Fruit fly (Drosophila melanogaster) whole organism, embryonic: ENCODE data around the gene DCP2.

Source experiments
- Bgb ChIP-seq: fragments of 200-800 bp; sonication (Bioruptor generic); IDR thresholded peaks from 2 replicates; pipeline ENCODE4 v1.3.6; 2022; ENCODE audit warnings: missing biosample characterization, missing genetic modification characterization; ENCODE audit not compliant: partially characterized antibody
- CG11085 ChIP-seq: fragments of 200-800 bp; sonication (Bioruptor generic); IDR thresholded peaks from 2 replicates; pipeline ENCODE4 v1.3.6; 2022; ENCODE audit warnings: missing biosample characterization, missing genetic modification characterization
- CG12155 ChIP-seq: fragments of 200-800 bp; sonication (Bioruptor generic); optimal IDR thresholded peaks from 3 replicates; lab custom pipeline; 2016; ENCODE audit warnings: missing biosample characterization, missing genetic modification characterization
- CG12744 ChIP-seq: fragments of 200-800 bp; sonication (Bioruptor generic); optimal IDR thresholded peaks from 2 replicates; lab custom pipeline; 2016; ENCODE audit warnings: missing biosample characterization, missing genetic modification characterization
- CG13424 ChIP-seq: fragments of 200-800 bp; sonication (Bioruptor generic); optimal IDR thresholded peaks from 2 replicates; lab custom pipeline; 2019; ENCODE audit warnings: missing biosample characterization, mild to moderate bottlenecking, missing genetic modification characterization, moderate library complexity
- CG15073 ChIP-seq: fragments of 200-800 bp; sonication (Bioruptor generic); optimal IDR thresholded peaks from 2 replicates; lab custom pipeline; 2016; ENCODE audit warnings: missing biosample characterization, missing genetic modification characterization
- CG1603 ChIP-seq: fragments of 200-800 bp; sonication (Bioruptor generic); optimal IDR thresholded peaks from 2 replicates; lab custom pipeline; 2019; ENCODE audit warnings: missing biosample characterization, mild to moderate bottlenecking, missing genetic modification characterization, moderate library complexity
- CG17186 ChIP-seq: fragments of 200-800 bp; sonication (Bioruptor generic); optimal IDR thresholded peaks from 3 replicates; lab custom pipeline; 2017; ENCODE audit warnings: missing biosample characterization, missing genetic modification reagents, missing genetic modification characterization
- CG18476 ChIP-seq: fragments of 200-800 bp; sonication (Bioruptor generic); optimal IDR thresholded peaks from 2 replicates; lab custom pipeline; 2016; ENCODE audit warnings: missing biosample characterization, mild to moderate bottlenecking, missing genetic modification characterization
- CG2199 ChIP-seq: fragments of 200-800 bp; sonication (Bioruptor generic); IDR thresholded peaks from 3 replicates; pipeline ENCODE4 v1.3.6; 2022; ENCODE audit warnings: missing biosample characterization, missing genetic modification characterization
- CG2875 ChIP-seq: fragments of 200-800 bp; sonication (Bioruptor generic); optimal IDR thresholded peaks from 2 replicates; lab custom pipeline; 2017; ENCODE audit warnings: missing biosample characterization, mild to moderate bottlenecking, missing genetic modification characterization, missing genetic modification reagents
- CG30403 ChIP-seq: fragments of 200-800 bp; sonication (Bioruptor generic); optimal IDR thresholded peaks from 3 replicates; lab custom pipeline; 2016; ENCODE audit warnings: missing biosample characterization, missing genetic modification characterization
- CG7372 ChIP-seq: fragments of 200-800 bp; sonication (Bioruptor generic); IDR thresholded peaks from 2 replicates; pipeline ENCODE4 v1.3.6; 2022; ENCODE audit warnings: missing biosample characterization, missing genetic modification characterization
- CG7928 ChIP-seq: fragments of 200-800 bp; sonication (Bioruptor generic); optimal IDR thresholded peaks from 2 replicates; lab custom pipeline; 2017; ENCODE audit warnings: missing biosample characterization, mild to moderate bottlenecking, missing genetic modification characterization
- CG7963 ChIP-seq: fragments of 200-800 bp; sonication (Bioruptor generic); IDR thresholded peaks from 3 replicates; pipeline ENCODE4 v1.3.6; 2022; ENCODE audit warnings: missing biosample characterization, missing genetic modification characterization; ENCODE audit not compliant: partially characterized antibody
- CTCF ChIP-seq: fragments of 200-800 bp; sonication (Bioruptor generic); optimal IDR thresholded peaks from 2 replicates; lab custom pipeline; 2017; ENCODE audit warnings: missing biosample characterization, mild to moderate bottlenecking, missing genetic modification characterization, moderate library complexity
- D ChIP-seq, 2 experiments: fragments of 200-800 bp in 1 of 2; fragments of >200 bp in 1 of 2; sonication (Bioruptor generic) in 1 of 2; optimal IDR thresholded peaks; 2 replicates in 1 of 2; 3 replicates in 1 of 2; lab custom pipeline; 2017; ENCODE audit warnings: mild to moderate bottlenecking in 1 of 2, missing biosample characterization in 1 of 2, missing genetic modification characterization in 1 of 2, missing genetic modification reagents in 1 of 2
- Dek ChIP-seq: fragments of 200-800 bp; sonication (Bioruptor generic); optimal IDR thresholded peaks from 3 replicates; lab custom pipeline; 2019; ENCODE audit warnings: missing biosample characterization, mild to moderate bottlenecking, missing genetic modification characterization, moderate library complexity
- Elba2 ChIP-seq: fragments of 200-800 bp; sonication (Bioruptor generic); optimal IDR thresholded peaks from 3 replicates; lab custom pipeline; 2016; ENCODE audit warnings: missing biosample characterization, missing genetic modification characterization
- Fer1 ChIP-seq: fragments of 200-800 bp; sonication (Bioruptor generic); optimal IDR thresholded peaks from 2 replicates; lab custom pipeline; 2017; ENCODE audit warnings: missing biosample characterization, mild to moderate bottlenecking, missing genetic modification characterization
- H15 ChIP-seq: fragments of 200-800 bp; sonication (Bioruptor generic); IDR thresholded peaks from 3 replicates; pipeline ENCODE4 v1.3.6; 2022; ENCODE audit warnings: missing biosample characterization, missing genetic modification characterization
- HHEX ChIP-seq: fragments of 200-800 bp; sonication (Bioruptor generic); optimal IDR thresholded peaks from 3 replicates; lab custom pipeline; 2017; ENCODE audit warnings: missing biosample characterization, mild to moderate bottlenecking, missing genetic modification characterization, missing genetic modification reagents
- HmgD ChIP-seq: fragments of 200-800 bp; sonication (Bioruptor generic); optimal IDR thresholded peaks from 3 replicates; lab custom pipeline; 2016; ENCODE audit warnings: missing biosample characterization, missing genetic modification characterization
- MESR4 ChIP-seq: fragments of 200-800 bp; sonication (Bioruptor generic); optimal IDR thresholded peaks from 2 replicates; lab custom pipeline; 2018; ENCODE audit warnings: missing biosample characterization, mild to moderate bottlenecking, missing genetic modification characterization, moderate library complexity
- Nf-YA ChIP-seq: fragments of 200-800 bp; sonication (Bioruptor generic); IDR thresholded peaks from 2 replicates; pipeline ENCODE4 v1.3.6; 2022; ENCODE audit warnings: missing biosample characterization, missing genetic modification characterization
- Pdp1 ChIP-seq, 2 experiments: fragments of 200-800 bp; sonication (Bioruptor generic); optimal IDR thresholded peaks; 3 replicates each; lab custom pipeline; 2016; ENCODE audit warnings: missing biosample characterization in 2 of 2, missing genetic modification characterization in 2 of 2, mild to moderate bottlenecking in 1 of 2, moderate library complexity in 1 of 2
- Ravus ChIP-seq: fragments of 200-800 bp; sonication (Bioruptor generic); IDR thresholded peaks from 2 replicates; pipeline ENCODE4 v1.3.6; 2022; ENCODE audit warnings: missing biosample characterization, missing genetic modification characterization
- Sox102F ChIP-seq: fragments of 200-800 bp; sonication (Bioruptor generic); optimal IDR thresholded peaks from 2 replicates; lab custom pipeline; 2018; ENCODE audit warnings: missing biosample characterization, mild to moderate bottlenecking, missing genetic modification characterization, moderate library complexity
- amos ChIP-seq: fragments of 200-800 bp; sonication (Bioruptor generic); IDR thresholded peaks from 2 replicates; pipeline ENCODE4 v1.3.6; 2022; ENCODE audit warnings: missing biosample characterization, missing genetic modification characterization; ENCODE audit not compliant: partially characterized antibody
- bbx ChIP-seq: fragments of 200-800 bp; sonication (Bioruptor generic); IDR thresholded peaks from 2 replicates; pipeline ENCODE4 v1.3.6; 2022; ENCODE audit warnings: missing biosample characterization, missing genetic modification characterization; ENCODE audit not compliant: partially characterized antibody
- bigmax ChIP-seq: fragments of 200-800 bp; sonication (Bioruptor generic); optimal IDR thresholded peaks from 2 replicates; lab custom pipeline; 2018; ENCODE audit warnings: missing biosample characterization, mild to moderate bottlenecking, missing genetic modification characterization
- chif ChIP-seq, 2 experiments: fragments of 200-800 bp; sonication (Bioruptor generic); optimal IDR thresholded peaks; 3 replicates each; lab custom pipeline; 2016; ENCODE audit warnings: missing biosample characterization in 2 of 2, missing genetic modification characterization in 2 of 2
- dm ChIP-seq: fragments of 200-800 bp; sonication (Bioruptor generic); optimal IDR thresholded peaks from 3 replicates; lab custom pipeline; 2016; ENCODE audit warnings: missing biosample characterization, missing genetic modification characterization
- en ChIP-seq: fragments of 200-800 bp; sonication (Bioruptor generic); optimal IDR thresholded peaks from 2 replicates; lab custom pipeline; 2016; ENCODE audit warnings: missing biosample characterization, missing genetic modification characterization
- esg ChIP-seq: fragments of 200-800 bp; sonication (Bioruptor generic); conservative IDR thresholded peaks from 2 replicates; pipeline ENCODE4 v1.3.6; 2022; ENCODE audit warnings: missing biosample characterization, missing genetic modification characterization
- grn ChIP-seq: fragments of 200-800 bp; sonication (Bioruptor generic); optimal IDR thresholded peaks from 3 replicates; lab custom pipeline; 2017; ENCODE audit warnings: missing biosample characterization, missing genetic modification characterization
- gsb ChIP-seq: fragments of 200-800 bp; sonication (Bioruptor generic); IDR thresholded peaks from 2 replicates; pipeline ENCODE4 v1.3.6; 2022; ENCODE audit warnings: missing biosample characterization, missing genetic modification characterization
- gt ChIP-seq: fragments of 200-800 bp; sonication (Bioruptor generic); IDR thresholded peaks from 2 replicates; pipeline ENCODE4 v1.3.6; 2022; ENCODE audit warnings: missing biosample characterization, missing genetic modification characterization
- klu ChIP-seq: fragments of 200-800 bp; sonication (Bioruptor generic); IDR thresholded peaks from 2 replicates; pipeline ENCODE4 v1.3.6; 2022; ENCODE audit warnings: missing biosample characterization, missing genetic modification characterization
- luna ChIP-seq: fragments of 200-800 bp; sonication (Bioruptor generic); optimal IDR thresholded peaks from 2 replicates; lab custom pipeline; 2016; ENCODE audit warnings: missing biosample characterization, missing genetic modification characterization
- mam ChIP-seq: fragments of 200-800 bp; sonication (Bioruptor generic); optimal IDR thresholded peaks from 3 replicates; lab custom pipeline; 2016; ENCODE audit warnings: missing biosample characterization, missing genetic modification characterization
- pros ChIP-seq: fragments of 200-800 bp; sonication (Bioruptor generic); optimal IDR thresholded peaks from 3 replicates; lab custom pipeline; 2019; ENCODE audit warnings: missing biosample characterization, mild to moderate bottlenecking, missing genetic modification characterization, moderate library complexity
- ro ChIP-seq: fragments of 200-800 bp; sonication (Bioruptor generic); IDR thresholded peaks from 2 replicates; pipeline ENCODE4 v1.3.6; 2022; ENCODE audit warnings: missing biosample characterization, missing genetic modification characterization
- sima ChIP-seq: fragments of 200-800 bp; sonication (Bioruptor generic); optimal IDR thresholded peaks from 2 replicates; lab custom pipeline; 2016; ENCODE audit warnings: missing biosample characterization, missing genetic modification characterization
- sqz ChIP-seq: fragments of 200-800 bp; sonication (Bioruptor generic); optimal IDR thresholded peaks from 3 replicates; lab custom pipeline; 2018; ENCODE audit warnings: missing biosample characterization, mild to moderate bottlenecking, missing genetic modification characterization
- stc ChIP-seq: fragments of 200-800 bp; sonication (Bioruptor generic); IDR thresholded peaks from 2 replicates; pipeline ENCODE4 v1.3.6; 2022; ENCODE audit warnings: missing biosample characterization, missing genetic modification characterization
- stwl ChIP-seq: fragments of 200-800 bp; sonication (Bioruptor generic); optimal IDR thresholded peaks from 3 replicates; lab custom pipeline; 2018; ENCODE audit warnings: missing biosample characterization, mild to moderate bottlenecking, missing genetic modification characterization, moderate library complexity
- sug ChIP-seq: fragments of 200-800 bp; optimal IDR thresholded peaks from 2 replicates; lab custom pipeline; 2019; ENCODE audit warnings: missing biosample characterization, mild to moderate bottlenecking, missing genetic modification characterization, moderate library complexity
- tio ChIP-seq: fragments of 200-800 bp; sonication (Bioruptor generic); optimal IDR thresholded peaks from 2 replicates; lab custom pipeline; 2017; ENCODE audit warnings: missing biosample characterization, missing genetic modification characterization, inconsistent platforms
- vvl ChIP-seq: fragments of 200-800 bp; sonication (Bioruptor generic); IDR thresholded peaks from 2 replicates; pipeline ENCODE4 v1.3.6; 2022; ENCODE audit warnings: missing biosample characterization, missing genetic modification characterization
- wor ChIP-seq: fragments of 200-800 bp; sonication (Bioruptor generic); IDR thresholded peaks from 2 replicates; pipeline ENCODE4 v1.3.6; 2022; ENCODE audit warnings: missing biosample characterization, missing genetic modification characterization

The DCP2 gene

DNA sequence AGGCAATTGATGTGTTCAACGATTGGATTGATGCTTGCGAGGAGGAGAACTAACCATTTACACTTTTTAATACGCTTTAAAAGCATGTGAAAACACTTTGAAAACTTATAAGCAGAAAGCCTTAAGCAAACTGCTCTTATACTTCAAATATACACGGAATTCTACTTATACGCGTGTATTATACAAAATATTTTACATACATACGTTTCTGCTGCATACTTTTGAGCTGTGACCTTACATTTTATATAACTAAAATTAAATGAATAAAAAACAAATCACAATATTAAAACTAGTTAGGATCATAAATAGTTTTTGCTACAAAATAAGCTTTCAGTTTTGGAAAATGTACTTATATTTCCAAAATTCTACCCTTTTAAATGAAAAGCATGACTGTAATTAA is 17.6 kb downstream of the DCP2 start:
- TF ChIP-seq CG2199 (peak; percentile 68), Nf-YA (no peak), CG18476 (no peak), bigmax (no peak), Pdp1 (GFP tag; optimal IDR thresholded peaks at IDR 0.05; lab: Kevin White, UChicago) (peak in 1 of 2 experiments; percentile 91), HmgD (no peak), H15 (GFP tag; lab: Robert Waterston, UW) (no peak), Elba2 (no peak), CG11085 (GFP tag; lab: Robert Waterston, UW) (no peak), amos (GFP tag; lab: Robert Waterston, UW) (peak; percentile 44), wor (GFP tag; lab: Robert Waterston, UW) (no peak), chif (GFP tag; optimal IDR thresholded peaks at IDR 0.05; lab: Kevin White, UChicago) (no peak), D (optimal IDR thresholded peaks at IDR 0.05; lab: Kevin White, UChicago) (no peak), D (GFP tag; optimal IDR thresholded peaks at IDR 0.05; lab: Kevin White, UChicago) (no peak), stc (GFP tag; lab: Robert Waterston, UW) (no peak), CG2875 (GFP tag; lab: Kevin White, UChicago) (no peak), CG12155 (no peak), en (GFP tag; lab: Kevin White, UChicago) (no peak), Ravus (no peak), esg (GFP tag; lab: Robert Waterston, UW) (no peak), klu (GFP tag; lab: Robert Waterston, UW) (no peak), CG1603 (no peak), CG15073 (GFP tag; lab: Kevin White, UChicago) (no peak), bbx (0 out of 2 replicates have a peak, but pooled peaks have one; percentile 12), Fer1 (GFP tag; lab: Kevin White, UChicago) (no peak), CG13424 (tag; lab: Kevin White, UChicago) (no peak), tio (GFP tag; lab: Kevin White, UChicago) (no peak), Dek (no peak), sug (tag; lab: Kevin White, UChicago) (no peak), gsb (GFP tag; lab: Robert Waterston, UW) (no peak), CG17186 (GFP tag; lab: Kevin White, UChicago) (no peak), vvl (GFP tag; lab: Robert Waterston, UW) (no peak), pros (GFP tag; lab: Kevin White, UChicago) (no peak), stwl (peak; percentile 30), ro (GFP tag; lab: Robert Waterston, UW) (no peak), Sox102F (GFP tag; lab: Kevin White, UChicago) (no peak), HHEX (GFP tag; lab: Kevin White, UChicago) (no peak), gt (no peak), CTCF (GFP tag; lab: Kevin White, UChicago) (peak; percentile 60), CG7928 (no peak), CG7372 (no peak), sima (GFP tag; lab: Kevin White, UChicago) (no peak), luna (no peak), CG30403 (GFP tag; lab: Kevin White, UChicago) (no peak), CG12744 (no peak), sqz (GFP tag; lab: Kevin White, UChicago) (no peak), dm (GFP tag; lab: Kevin White, UChicago) (no peak), MESR4 (GFP tag; lab: Kevin White, UChicago) (no peak), grn (GFP tag; lab: Kevin White, UChicago) (no peak), mam (GFP tag; lab: Kevin White, UChicago) (no peak), CG7963 (GFP tag; lab: Robert Waterston, UW) (0 out of 3 replicates have a peak, but pooled peaks have one; percentile 5), Bgb (GFP tag; lab: Robert Waterston, UW) (peak; percentile 42)
